Worm (Caenorhabditis elegans) whole organism, late embryonic: ENCODE results near the gene R10E11.9.

ENCODE experiments used
- C38D4.7 ChIP-seq: fragments of 200-800 bp; sonication (Bioruptor generic); optimal IDR thresholded peaks from 2 replicates; lab custom pipeline; 2018; ENCODE audit warnings: mild to moderate bottlenecking, missing genetic modification characterization, moderate library complexity, missing compliant biosample characterization
- F13H6.1 ChIP-seq: sonication (generic microtip); optimal IDR thresholded peaks from 2 replicates; lab custom pipeline; 2016; ENCODE audit warnings: missing genetic modification characterization, missing compliant biosample characterization
- ceh-18 ChIP-seq: sonication (generic microtip); optimal IDR thresholded peaks from 2 replicates; lab custom pipeline; 2016; ENCODE audit warnings: missing genetic modification characterization, missing compliant biosample characterization
- ceh-19 ChIP-seq: fragments of 200-800 bp; sonication (Bioruptor generic); optimal IDR thresholded peaks from 2 replicates; lab custom pipeline; 2018; ENCODE audit warnings: mild to moderate bottlenecking, missing genetic modification characterization, missing compliant biosample characterization
- ceh-24 ChIP-seq: sonication (generic microtip); optimal IDR thresholded peaks from 2 replicates; lab custom pipeline; 2016; ENCODE audit warnings: mild to moderate bottlenecking, missing genetic modification characterization, missing compliant biosample characterization
- ceh-31 ChIP-seq: sonication (generic microtip); optimal IDR thresholded peaks from 2 replicates; lab custom pipeline; 2016; ENCODE audit warnings: missing genetic modification characterization, missing compliant biosample characterization
- eyg-1 ChIP-seq: sonication (generic microtip); optimal IDR thresholded peaks from 2 replicates; lab custom pipeline; 2016; ENCODE audit warnings: missing genotype, missing genetic modification characterization, missing compliant biosample characterization
- fkh-10 ChIP-seq: fragments of 150-350 bp; optimal IDR thresholded peaks from 2 replicates; lab custom pipeline; 2014; ENCODE audit warnings: missing biosample characterization, missing genetic modification reagents, missing genetic modification characterization
- hlh-30 ChIP-seq: sonication (generic microtip); optimal IDR thresholded peaks from 2 replicates; lab custom pipeline; 2017; ENCODE audit warnings: antibody characterized with exemption, missing genetic modification characterization, missing compliant biosample characterization; ENCODE audit not compliant: insufficient read depth
- nfya-1 ChIP-seq: sonication (generic microtip); optimal IDR thresholded peaks from 2 replicates; lab custom pipeline; 2017; ENCODE audit warnings: missing genetic modification characterization, mild to moderate bottlenecking, missing compliant biosample characterization, antibody characterized with exemption, moderate library complexity
- pag-3 ChIP-seq: sonication (generic microtip); optimal IDR thresholded peaks from 2 replicates; lab custom pipeline; 2016; ENCODE audit warnings: missing compliant biosample characterization, missing genetic modification characterization, borderline replicate concordance
- pqm-1 ChIP-seq: sonication (generic microtip); optimal IDR thresholded peaks from 2 replicates; lab custom pipeline; 2016; ENCODE audit warnings: missing genetic modification characterization, missing compliant biosample characterization
- rnt-1 ChIP-seq: sonication (generic microtip); optimal IDR thresholded peaks from 2 replicates; lab custom pipeline; 2016; ENCODE audit warnings: missing genetic modification characterization, missing compliant biosample characterization
- unc-86 ChIP-seq: sonication (generic microtip); optimal IDR thresholded peaks from 2 replicates; lab custom pipeline; 2016; ENCODE audit warnings: missing genetic modification characterization, missing compliant biosample characterization

DNA sequence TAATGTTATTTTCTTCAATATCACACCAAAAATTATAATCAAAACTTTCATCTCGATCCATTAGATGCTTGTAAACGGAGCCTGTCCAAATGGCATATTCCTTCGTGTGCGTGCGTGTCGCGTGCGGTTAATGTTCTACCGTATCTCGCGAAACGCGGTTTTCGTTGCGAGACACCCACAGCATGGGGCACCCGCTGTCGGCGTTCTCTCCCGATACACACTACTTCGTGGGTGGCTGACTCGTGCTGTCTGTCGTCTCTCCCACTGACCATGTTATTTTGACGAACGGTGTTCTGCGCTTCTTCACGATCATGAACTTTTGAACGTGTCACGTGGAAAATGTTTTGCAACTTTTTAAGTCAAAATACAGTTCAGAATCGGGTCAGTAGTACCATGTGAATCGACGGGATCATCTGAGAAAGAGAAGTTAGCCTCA is 28.0 kb downstream of the R10E11.9 start:
- TF ChIP-seq rnt-1 (tag; lab: Kevin White, UChicago) (peak; percentile 94), C38D4.7 (GFP tag; lab: Kevin White, UChicago) (peak; percentile 66), eyg-1 (tag; lab: Kevin White, UChicago) (peak; percentile 52), hlh-30 (tag; lab: Kevin White, UChicago) (peak; percentile 96), pag-3 (no peak), ceh-19 (GFP tag; lab: Kevin White, UChicago) (peak; percentile 76), F13H6.1 (tag; lab: Kevin White, UChicago) (peak; percentile 89), fkh-10 (GFP tag; lab: Kevin White, UChicago) (no peak), nfya-1 (tag; lab: Kevin White, UChicago) (peak; percentile 99), unc-86 (tag; lab: Kevin White, UChicago) (peak; percentile 52), ceh-24 (tag; lab: Kevin White, UChicago) (no peak), ceh-31 (peak; percentile 88), pqm-1 (peak; percentile 57), ceh-18 (tag; lab: Kevin White, UChicago) (peak; percentile 93)
